Worm (Caenorhabditis elegans) whole organism, L2 larva: ENCODE measurements around the gene R07E5.15.

Experiments used
- dmd-4 ChIP-seq: sonication (generic microtip); optimal IDR thresholded peaks from 2 replicates; lab custom pipeline; 2017; ENCODE audit warnings: missing biosample characterization, missing genetic modification characterization
- lin-13 ChIP-seq: fragments of 150-350 bp; optimal IDR thresholded peaks from 2 replicates; lab custom pipeline; 2014; ENCODE audit warnings: missing biosample characterization, missing genetic modification reagents, missing genetic modification characterization
- mdl-1 ChIP-seq, 2 experiments: fragments of 150-350 bp in 1 of 2; sonication (generic microtip) in 1 of 2; optimal IDR thresholded peaks; 2 replicates each; lab custom pipeline; 2017; ENCODE audit warnings: missing biosample characterization in 2 of 2, missing genetic modification characterization in 2 of 2
- nhr-25 ChIP-seq: fragments of 150-350 bp; sonication (generic microtip); optimal IDR thresholded peaks from 3 replicates; lab custom pipeline; 2014; ENCODE audit warnings: missing biosample characterization, missing genetic modification characterization
- nhr-6 ChIP-seq: fragments of 150-350 bp; optimal IDR thresholded peaks from 2 replicates; lab custom pipeline; 2014; ENCODE audit warnings: missing biosample characterization, missing genetic modification characterization

ce11 chrIII:4359208-4359607, 42.0 kb upstream of the R07E5.15 start:
- no peak for TF ChIP-seq dmd-4
- TF ChIP-seq mdl-1 (tag; optimal IDR thresholded peaks at IDR 0.05; lab: Kevin White, UChicago) = no peak
- no peak for TF ChIP-seq lin-13 (GFP tag; lab: Kevin White, UChicago)
- no peak for TF ChIP-seq nhr-6 (tag; lab: Kevin White, UChicago)
- TF ChIP-seq nhr-25 (tag; lab: Kevin White, UChicago) = no peak
